Worm (Caenorhabditis elegans) whole organism, L3 larva: Measurements from ENCODE around the gene iglr-2.
A peak's percentile ranks its signal among the peaks of the same experiment; 100 is the strongest.

Experiments used
- R02D3.7 ChIP-seq: fragments of 150-350 bp; optimal IDR thresholded peaks from 2 replicates; lab custom pipeline; 2014; ENCODE audit warnings: missing biosample characterization, missing genetic modification characterization
- ZK546.5 ChIP-seq: sonication (generic microtip); optimal IDR thresholded peaks from 2 replicates; lab custom pipeline; 2017; ENCODE audit warnings: missing biosample characterization, missing genetic modification characterization
- aly-2 ChIP-seq: fragments of 150-350 bp; optimal IDR thresholded peaks from 2 replicates; lab custom pipeline; 2014; ENCODE audit warnings: missing biosample characterization, missing genetic modification characterization
- ama-1 ChIP-seq: fragments of 150-350 bp; optimal IDR thresholded peaks from 2 replicates; lab custom pipeline; 2018
- ceh-16 ChIP-seq: sonication (generic microtip); optimal IDR thresholded peaks from 2 replicates; lab custom pipeline; 2017; ENCODE audit warnings: missing biosample characterization, missing genetic modification characterization
- ceh-28 ChIP-seq: fragments of 150-350 bp; optimal IDR thresholded peaks from 2 replicates; lab custom pipeline; 2014; ENCODE audit warnings: missing biosample characterization, missing genetic modification reagents, missing genetic modification characterization
- ceh-82 ChIP-seq: fragments of 150-350 bp; optimal IDR thresholded peaks from 2 replicates; lab custom pipeline; 2014; ENCODE audit warnings: missing biosample characterization, missing genetic modification characterization
- ceh-9 ChIP-seq: sonication (generic microtip); optimal IDR thresholded peaks from 2 replicates; lab custom pipeline; 2018; ENCODE audit warnings: missing biosample characterization, missing genetic modification characterization
- daf-12 ChIP-seq: fragments of 150-350 bp; optimal IDR thresholded peaks from 2 replicates; lab custom pipeline; 2014; ENCODE audit warnings: missing biosample characterization, missing genetic modification reagents, missing genetic modification characterization
- egl-27 ChIP-seq: sonication (generic microtip); optimal IDR thresholded peaks from 4 replicates; lab custom pipeline; 2017; ENCODE audit warnings: missing biosample characterization, missing genetic modification reagents, missing genetic modification characterization
- egl-5 ChIP-seq: fragments of 150-350 bp; optimal IDR thresholded peaks from 2 replicates; lab custom pipeline; 2017; ENCODE audit warnings: missing biosample characterization, missing genetic modification reagents, missing genetic modification characterization, inconsistent platforms
- elt-1 ChIP-seq: fragments of 150-350 bp; optimal IDR thresholded peaks from 2 replicates; lab custom pipeline; 2014; ENCODE audit warnings: missing biosample characterization, missing genetic modification characterization
- elt-2 ChIP-seq: sonication (generic microtip); optimal IDR thresholded peaks from 2 replicates; lab custom pipeline; 2016; ENCODE audit warnings: missing genetic modification reagents, mild to moderate bottlenecking, missing genetic modification characterization, missing compliant biosample characterization
- elt-3 ChIP-seq, 3 experiments: fragments of 150-350 bp in 1 of 3; sonication (generic microtip) in 2 of 3; optimal IDR thresholded peaks; 2 replicates in 2 of 3; 4 replicates in 1 of 3; lab custom pipeline; 2014 to 2017; ENCODE audit warnings: missing biosample characterization in 3 of 3, missing genetic modification characterization in 3 of 3
- eor-1 ChIP-seq, 2 experiments: fragments of 150-350 bp; optimal IDR thresholded peaks; 2 replicates each; lab custom pipeline; 2014 to 2018; ENCODE audit warnings: missing biosample characterization in 2 of 2, missing genetic modification characterization in 2 of 2
- fkh-10 ChIP-seq: sonication (generic microtip); optimal IDR thresholded peaks from 2 replicates; lab custom pipeline; 2017; ENCODE audit warnings: missing biosample characterization, missing genetic modification reagents, missing genetic modification characterization
- fkh-2 ChIP-seq: fragments of 150-350 bp; optimal IDR thresholded peaks from 2 replicates; lab custom pipeline; 2014; ENCODE audit warnings: missing biosample characterization, missing genetic modification reagents, missing genetic modification characterization
- fos-1 ChIP-seq: fragments of 150-350 bp; optimal IDR thresholded peaks from 2 replicates; lab custom pipeline; 2014; ENCODE audit warnings: missing biosample characterization, missing genetic modification characterization
- hmg-11 ChIP-seq: sonication (generic microtip); optimal IDR thresholded peaks from 2 replicates; lab custom pipeline; 2016; ENCODE audit warnings: missing genetic modification characterization, missing compliant biosample characterization
- jun-1 ChIP-seq: fragments of 150-350 bp; optimal IDR thresholded peaks from 2 replicates; lab custom pipeline; 2014; ENCODE audit warnings: missing biosample characterization, missing genetic modification reagents, missing genetic modification characterization
- lin-15B ChIP-seq: fragments of 150-350 bp; optimal IDR thresholded peaks from 2 replicates; lab custom pipeline; 2014; ENCODE audit warnings: missing biosample characterization, missing genetic modification characterization
- lin-39 ChIP-seq: fragments of 150-350 bp; optimal IDR thresholded peaks from 2 replicates; lab custom pipeline; 2018; ENCODE audit warnings: missing biosample characterization, missing genetic modification reagents, missing genetic modification characterization
- lsy-12 ChIP-seq: sonication (generic microtip); optimal IDR thresholded peaks from 2 replicates; lab custom pipeline; 2016; ENCODE audit warnings: mild to moderate bottlenecking, missing genetic modification characterization, missing compliant biosample characterization
- mdl-1 ChIP-seq: fragments of 150-350 bp; optimal IDR thresholded peaks from 2 replicates; lab custom pipeline; 2014; ENCODE audit warnings: missing biosample characterization, missing genetic modification characterization
- mml-1 ChIP-seq: fragments of 150-350 bp; sonication (generic microtip); optimal IDR thresholded peaks from 3 replicates; lab custom pipeline; 2014; ENCODE audit warnings: missing biosample characterization, missing genetic modification characterization
- nfya-1 ChIP-seq: sonication (generic microtip); optimal IDR thresholded peaks from 2 replicates; lab custom pipeline; 2017; ENCODE audit warnings: missing genetic modification characterization, mild to moderate bottlenecking, missing compliant biosample characterization, antibody characterized with exemption, moderate library complexity; ENCODE audit not compliant: insufficient read depth
- nhr-11 ChIP-seq: fragments of 150-350 bp; optimal IDR thresholded peaks from 2 replicates; lab custom pipeline; 2014; ENCODE audit warnings: missing biosample characterization, missing genetic modification characterization
- nhr-12 ChIP-seq: fragments of 150-350 bp; optimal IDR thresholded peaks from 2 replicates; lab custom pipeline; 2014; ENCODE audit warnings: missing biosample characterization, missing genetic modification characterization
- nhr-23 ChIP-seq: fragments of 150-350 bp; optimal IDR thresholded peaks from 2 replicates; lab custom pipeline; 2014; ENCODE audit warnings: missing biosample characterization, missing genetic modification reagents, missing genetic modification characterization
- nhr-237 ChIP-seq: fragments of 150-350 bp; optimal IDR thresholded peaks from 2 replicates; lab custom pipeline; 2014; ENCODE audit warnings: missing biosample characterization, missing genetic modification characterization
- nhr-25 ChIP-seq: sonication (generic microtip); optimal IDR thresholded peaks from 2 replicates; lab custom pipeline; 2017; ENCODE audit warnings: missing biosample characterization, missing genetic modification characterization
- nhr-28 ChIP-seq: fragments of 150-350 bp; optimal IDR thresholded peaks from 2 replicates; lab custom pipeline; 2014; ENCODE audit warnings: missing biosample characterization, missing genetic modification characterization
- nhr-43 ChIP-seq: sonication (generic microtip); optimal IDR thresholded peaks from 2 replicates; lab custom pipeline; 2016; ENCODE audit warnings: mild to moderate bottlenecking, missing genetic modification characterization, missing compliant biosample characterization; ENCODE audit not compliant: poor library complexity, severe bottlenecking
- nhr-67 ChIP-seq: fragments of 150-350 bp; optimal IDR thresholded peaks from 2 replicates; lab custom pipeline; 2014; ENCODE audit warnings: missing biosample characterization, missing genetic modification characterization
- nhr-76 ChIP-seq: fragments of 150-350 bp; sonication (generic microtip); optimal IDR thresholded peaks from 5 replicates; lab custom pipeline; 2014; ENCODE audit warnings: missing biosample characterization, missing genetic modification characterization
- nhr-77 ChIP-seq: fragments of 150-350 bp; optimal IDR thresholded peaks from 2 replicates; lab custom pipeline; 2014; ENCODE audit warnings: missing biosample characterization, missing genetic modification characterization
- pha-4 ChIP-seq: fragments of 150-350 bp; optimal IDR thresholded peaks from 2 replicates; lab custom pipeline; 2014; ENCODE audit warnings: missing biosample characterization, missing genetic modification reagents, missing genetic modification characterization
- pqm-1 ChIP-seq: fragments of 150-350 bp; optimal IDR thresholded peaks from 2 replicates; lab custom pipeline; 2017; ENCODE audit warnings: missing biosample characterization, missing genetic modification characterization, inconsistent platforms
- sea-2 ChIP-seq: fragments of 150-350 bp; sonication (generic microtip); optimal IDR thresholded peaks from 4 replicates; lab custom pipeline; 2014; ENCODE audit warnings: missing biosample characterization, missing genetic modification reagents, missing genetic modification characterization
- skn-1 ChIP-seq: fragments of 150-350 bp; optimal IDR thresholded peaks from 2 replicates; lab custom pipeline; 2014; ENCODE audit warnings: missing biosample characterization, missing genetic modification characterization
- snpc-4 ChIP-seq: fragments of 150-350 bp; optimal IDR thresholded peaks from 2 replicates; lab custom pipeline; 2014; ENCODE audit warnings: missing biosample characterization, missing genetic modification characterization
- tbx-2 ChIP-seq: sonication (generic microtip); optimal IDR thresholded peaks from 2 replicates; lab custom pipeline; 2016; ENCODE audit warnings: mild to moderate bottlenecking, missing genetic modification characterization, missing compliant biosample characterization
- unc-39 ChIP-seq: sonication (generic microtip); optimal IDR thresholded peaks from 4 replicates; lab custom pipeline; 2017; ENCODE audit warnings: missing biosample characterization, missing genetic modification characterization
- unc-62 ChIP-seq: fragments of 150-350 bp; sonication (generic microtip); optimal IDR thresholded peaks from 4 replicates; lab custom pipeline; 2014; ENCODE audit warnings: missing biosample characterization, missing genetic modification reagents, missing genetic modification characterization
- zag-1 ChIP-seq: fragments of 150-350 bp; optimal IDR thresholded peaks from 2 replicates; lab custom pipeline; 2014; ENCODE audit warnings: missing biosample characterization, missing genetic modification characterization
- ztf-11 ChIP-seq: fragments of 150-350 bp; optimal IDR thresholded peaks from 2 replicates; lab custom pipeline; 2014; ENCODE audit warnings: missing biosample characterization, missing genetic modification characterization
- ztf-4 ChIP-seq: fragments of 150-350 bp; optimal IDR thresholded peaks from 2 replicates; lab custom pipeline; 2014; ENCODE audit warnings: missing biosample characterization, missing genetic modification characterization

Gene iglr-2

DNA sequence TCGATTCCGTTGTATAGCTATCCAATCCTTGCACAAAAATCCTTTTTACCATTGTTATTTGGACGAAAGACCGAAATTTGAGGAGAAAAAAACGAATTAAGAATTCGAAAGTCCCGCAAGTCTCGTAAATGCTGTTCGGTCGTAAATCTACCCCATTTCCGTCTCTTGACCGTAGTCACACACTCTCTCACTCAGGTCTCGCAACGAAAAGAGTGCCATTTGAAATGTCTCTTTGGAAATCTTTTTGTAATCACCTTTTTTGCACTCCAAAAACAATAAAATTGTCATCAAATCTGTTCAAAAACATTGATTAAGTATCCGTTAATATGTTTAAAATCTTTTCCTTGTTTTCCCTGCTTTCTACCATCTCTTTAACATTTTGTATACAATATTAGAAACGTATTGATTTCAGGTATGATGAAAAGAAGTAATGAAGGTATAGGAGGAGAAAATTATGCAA lies 27.1 kb upstream of the iglr-2 start, which contains the start of the genes R05D3.8 and rfp-1 (continued):
- no peak for TF ChIP-seq zag-1 (tag; lab: Kevin White, UChicago)
- no peak for TF ChIP-seq ceh-82
- TF ChIP-seq nhr-237, result no peak
- no peak for TF ChIP-seq daf-12
- no peak for TF ChIP-seq unc-62 (GFP tag; lab: Kevin White, UChicago)
- TF ChIP-seq fkh-10 (GFP tag; lab: Kevin White, UChicago), result peak; percentile 58
- TF ChIP-seq nhr-12, result no peak
- TF ChIP-seq elt-1 (tag; lab: Kevin White, UChicago), result no peak
- peak; percentile 56 for TF ChIP-seq hmg-11 (tag; lab: Kevin White, UChicago)
- peak; percentile 47 for TF ChIP-seq ceh-28 (tag; lab: Kevin White, UChicago)
- no peak for TF ChIP-seq sea-2 (GFP tag; lab: Kevin White, UChicago)
- peak; percentile 30 for TF ChIP-seq egl-27 (tag; lab: Kevin White, UChicago)
- peak; percentile 53 for TF ChIP-seq pqm-1 (tag; lab: Kevin White, UChicago)
- TF ChIP-seq ZK546.5, result no peak
- peak; percentile 53 for TF ChIP-seq lsy-12 (tag; lab: Kevin White, UChicago)
- TF ChIP-seq skn-1 (tag; lab: Kevin White, UChicago), result peak; percentile 85
- no peak for TF ChIP-seq fos-1
- no peak for TF ChIP-seq aly-2 (tag; lab: Kevin White, UChicago)

DNA sequence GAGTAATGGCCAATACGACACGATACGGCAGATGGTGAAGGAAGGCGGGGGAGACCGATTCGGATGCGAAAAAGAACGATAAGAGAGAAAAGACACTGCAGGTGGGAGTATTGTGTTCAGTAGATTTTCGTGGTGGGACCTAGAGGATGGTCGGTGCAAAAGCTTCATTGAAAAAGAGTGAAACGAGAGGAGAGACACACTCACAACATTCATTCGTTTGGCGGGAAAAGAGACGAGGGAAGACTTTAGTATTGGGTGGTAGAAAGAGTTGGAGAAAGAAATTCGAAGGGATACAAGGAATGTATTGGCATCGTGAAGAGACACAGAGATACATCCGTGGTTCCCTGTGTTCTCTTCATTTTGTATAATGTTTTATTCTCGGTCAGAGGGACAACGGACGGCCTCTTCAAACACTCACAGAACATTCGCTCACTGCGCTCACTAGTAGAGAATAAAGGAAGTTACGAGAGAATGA lies 25.3 kb upstream of the iglr-2 start:
- peak; percentile 51 for TF ChIP-seq nhr-43
- TF ChIP-seq tbx-2, result no peak
- TF ChIP-seq nfya-1 (tag; lab: Kevin White, UChicago), result peak; percentile 87
- no peak for TF ChIP-seq daf-12
- no peak for TF ChIP-seq ZK546.5
- TF ChIP-seq nhr-76 (tag; lab: Kevin White, UChicago), result no peak
- no peak for TF ChIP-seq ztf-11 (tag; lab: Kevin White, UChicago)
- TF ChIP-seq nhr-77 (tag; lab: Kevin White, UChicago), result no peak
- TF ChIP-seq nhr-12, result no peak
- TF ChIP-seq nhr-25 (tag; lab: Kevin White, UChicago), result peak; percentile 73
- TF ChIP-seq egl-27 (tag; lab: Kevin White, UChicago), result no peak
- TF ChIP-seq pqm-1 (tag; lab: Kevin White, UChicago), result peak; percentile 50
- TF ChIP-seq nhr-11, result peak; percentile 7
- TF ChIP-seq elt-3 (tag; optimal IDR thresholded peaks at IDR 0.05; lab: Kevin White, UChicago), result no peak
- TF ChIP-seq lsy-12 (tag; lab: Kevin White, UChicago), result peak; percentile 49
- no peak for TF ChIP-seq fos-1
- TF ChIP-seq ceh-16 (tag; lab: Kevin White, UChicago), result no peak
- TF ChIP-seq pha-4 (tag; lab: Kevin White, UChicago), result peak; percentile 82
- no peak for TF ChIP-seq fkh-2 (tag; lab: Kevin White, UChicago)
- TF ChIP-seq nhr-23 (tag; lab: Kevin White, UChicago), result peak; percentile 46
- TF ChIP-seq egl-5 (tag; lab: Kevin White, UChicago), result peak; percentile 47
- TF ChIP-seq lin-15B (tag; lab: Kevin White, UChicago), result peak; percentile 87
- TF ChIP-seq lin-39 (tag; lab: Kevin White, UChicago), result peak; percentile 67
- TF ChIP-seq snpc-4 (tag; lab: Kevin White, UChicago), result peak; percentile 70
- TF ChIP-seq mdl-1 (tag; lab: Kevin White, UChicago), result no peak
- no peak for TF ChIP-seq eor-1 (tag; optimal IDR thresholded peaks at IDR 0.05; lab: Kevin White, UChicago)
- no peak for TF ChIP-seq skn-1 (tag; lab: Kevin White, UChicago)
- TF ChIP-seq zag-1 (tag; lab: Kevin White, UChicago), result no peak
- TF ChIP-seq ceh-28 (tag; lab: Kevin White, UChicago), result peak; percentile 58
- peak; percentile 59 for TF ChIP-seq ama-1 (lab: Kevin White, UChicago)
- TF ChIP-seq elt-2, result peak; percentile 49
- no peak for TF ChIP-seq ceh-82
- TF ChIP-seq unc-62 (GFP tag; lab: Kevin White, UChicago), result no peak
- TF ChIP-seq elt-1 (tag; lab: Kevin White, UChicago), result peak; percentile 15
- TF ChIP-seq ceh-9 (tag; lab: Kevin White, UChicago), result no peak
- TF ChIP-seq nhr-67, result no peak
- peak; percentile 80 for TF ChIP-seq jun-1 (tag; lab: Kevin White, UChicago)
- TF ChIP-seq aly-2 (tag; lab: Kevin White, UChicago), result no peak
- TF ChIP-seq hmg-11 (tag; lab: Kevin White, UChicago), result peak; percentile 95
- peak; percentile 11 for TF ChIP-seq fkh-10 (GFP tag; lab: Kevin White, UChicago)
- no peak for TF ChIP-seq mml-1 (tag; lab: Kevin White, UChicago)
- TF ChIP-seq unc-39 (tag; lab: Kevin White, UChicago), result no peak
- no peak for TF ChIP-seq ztf-4 (tag; lab: Kevin White, UChicago)
- no peak for TF ChIP-seq nhr-28 (tag; lab: Kevin White, UChicago)
- TF ChIP-seq sea-2 (GFP tag; lab: Kevin White, UChicago), result no peak
- TF ChIP-seq R02D3.7, result peak; percentile 32
- no peak for TF ChIP-seq nhr-237
